Fruit fly (Drosophila melanogaster) whole organism: ENCODE measurements around the gene CG15743.

Experiments
- CG8478 ChIP-seq: fragments of >200 bp; optimal IDR thresholded peaks from 2 replicates; lab custom pipeline; 2018; ENCODE audit warnings: inconsistent platforms
- Dll ChIP-seq: fragments of >200 bp; optimal IDR thresholded peaks from 2 replicates; lab custom pipeline; 2017
- EcR ChIP-seq, 2 experiments: fragments of >200 bp; optimal IDR thresholded peaks; 2 replicates each; lab custom pipeline; 2017; ENCODE audit warnings: missing biosample characterization in 2 of 2, missing genetic modification characterization in 2 of 2, missing genetic modification reagents in 2 of 2
- pan ChIP-seq: fragments of >200 bp; optimal IDR thresholded peaks from 2 replicates; lab custom pipeline; 2017
- psq ChIP-seq: fragments of >200 bp; optimal IDR thresholded peaks from 2 replicates; lab custom pipeline; 2017
- usp ChIP-seq: fragments of >200 bp; optimal IDR thresholded peaks from 2 replicates; lab custom pipeline; 2017; ENCODE audit warnings: missing biosample characterization, missing genetic modification characterization, mixed read lengths

CG15743 gene

dm6 chrX:13285001-13285748 lies at the start of gene CG15743, which contains the start of gene HDAC4:
TSS of gene CG15743 (plus strand) at chrX:13285707.
TSS of gene HDAC4 (minus strand) at chrX:13285632.
- TF ChIP-seq pan (no peak), Dll (lab: Kevin White, UChicago) (no peak), usp (GFP tag; lab: Kevin White, UChicago) (no peak), EcR (GFP tag; optimal IDR thresholded peaks at IDR 0.05; lab: Kevin White, UChicago) (no peak), CG8478 (lab: Kevin White, UChicago) (no peak)

dm6 chrX:13236516-13237245 lies 48.8 kb upstream of the CG15743 start, which contains the start of gene CG32639:
TSS of gene CG32639 (minus strand) at chrX:13236566.
- TF ChIP-seq Dll (lab: Kevin White, UChicago), result no peak
- no peak for TF ChIP-seq EcR (GFP tag; optimal IDR thresholded peaks at IDR 0.05; lab: Kevin White, UChicago)
- TF ChIP-seq usp (GFP tag; lab: Kevin White, UChicago), result no peak
- TF ChIP-seq CG8478 (lab: Kevin White, UChicago), result no peak
- no peak for TF ChIP-seq pan
- TF ChIP-seq psq (lab: Kevin White, UChicago), result no peak

dm6 chrX:13238294-13238917 lies 47.1 kb upstream of the CG15743 start:
- TF ChIP-seq usp (GFP tag; lab: Kevin White, UChicago), result no peak
- TF ChIP-seq EcR (GFP tag; optimal IDR thresholded peaks at IDR 0.05; lab: Kevin White, UChicago), result no peak
- no peak for TF ChIP-seq CG8478 (lab: Kevin White, UChicago)
- TF ChIP-seq Dll (lab: Kevin White, UChicago), result no peak
- TF ChIP-seq pan, result no peak
- no peak for TF ChIP-seq psq (lab: Kevin White, UChicago)

- no peak for TF ChIP-seq psq (lab: Kevin White, UChicago)
- no peak for TF ChIP-seq EcR (GFP tag; optimal IDR thresholded peaks at IDR 0.05; lab: Kevin White, UChicago)
- TF ChIP-seq pan, result no peak
- TF ChIP-seq usp (GFP tag; lab: Kevin White, UChicago), result no peak
- no peak for TF ChIP-seq CG8478 (lab: Kevin White, UChicago)
- no peak for TF ChIP-seq Dll (lab: Kevin White, UChicago)
Measured at dm6 chrX:13240812-13241211, 44.7 kb upstream of the CG15743 start.

- no peak for TF ChIP-seq usp (GFP tag; lab: Kevin White, UChicago)
- TF ChIP-seq CG8478 (lab: Kevin White, UChicago), result no peak
Measured at dm6 chrX:13243726-13244323, 41.7 kb upstream of the CG15743 start.

dm6 chrX:13244462-13244861 lies 41.0 kb upstream of the CG15743 start:
- no peak for TF ChIP-seq pan
- TF ChIP-seq Dll (lab: Kevin White, UChicago), result no peak
- no peak for TF ChIP-seq CG8478 (lab: Kevin White, UChicago)
- TF ChIP-seq EcR (GFP tag; optimal IDR thresholded peaks at IDR 0.05; lab: Kevin White, UChicago), result no peak
- TF ChIP-seq usp (GFP tag; lab: Kevin White, UChicago), result no peak
- no peak for TF ChIP-seq psq (lab: Kevin White, UChicago)

dm6 chrX:13245767-13246166 lies 39.7 kb upstream of the CG15743 start:
- no peak for TF ChIP-seq CG8478 (lab: Kevin White, UChicago)
- no peak for TF ChIP-seq Dll (lab: Kevin White, UChicago)
- no peak for TF ChIP-seq usp (GFP tag; lab: Kevin White, UChicago)
- TF ChIP-seq psq (lab: Kevin White, UChicago), result no peak
- no peak for TF ChIP-seq pan
- TF ChIP-seq EcR (GFP tag; optimal IDR thresholded peaks at IDR 0.05; lab: Kevin White, UChicago), result no peak

dm6 chrX:13247789-13248188 lies 37.7 kb upstream of the CG15743 start:
- no peak for TF ChIP-seq EcR (GFP tag; optimal IDR thresholded peaks at IDR 0.05; lab: Kevin White, UChicago)
- no peak for TF ChIP-seq Dll (lab: Kevin White, UChicago)
- TF ChIP-seq psq (lab: Kevin White, UChicago), result no peak
- no peak for TF ChIP-seq CG8478 (lab: Kevin White, UChicago)
- no peak for TF ChIP-seq usp (GFP tag; lab: Kevin White, UChicago)
- TF ChIP-seq pan, result no peak

dm6 chrX:13248515-13248914 lies 37.0 kb upstream of the CG15743 start:
- no peak for TF ChIP-seq pan
- no peak for TF ChIP-seq usp (GFP tag; lab: Kevin White, UChicago)
- no peak for TF ChIP-seq EcR (GFP tag; optimal IDR thresholded peaks at IDR 0.05; lab: Kevin White, UChicago)

dm6 chrX:13249732-13250395 lies 35.6 kb upstream of the CG15743 start:
- TF ChIP-seq Dll (lab: Kevin White, UChicago), result no peak

dm6 chrX:13251310-13251709 lies 34.2 kb upstream of the CG15743 start:
- no peak for TF ChIP-seq pan
- TF ChIP-seq usp (GFP tag; lab: Kevin White, UChicago), result no peak
- no peak for TF ChIP-seq EcR (GFP tag; optimal IDR thresholded peaks at IDR 0.05; lab: Kevin White, UChicago)
- TF ChIP-seq CG8478 (lab: Kevin White, UChicago), result no peak
- no peak for TF ChIP-seq psq (lab: Kevin White, UChicago)
- TF ChIP-seq Dll (lab: Kevin White, UChicago), result no peak
